Worm (Caenorhabditis elegans): ENCODE results near the gene nccd-1.

The nccd-1 gene

DNA sequence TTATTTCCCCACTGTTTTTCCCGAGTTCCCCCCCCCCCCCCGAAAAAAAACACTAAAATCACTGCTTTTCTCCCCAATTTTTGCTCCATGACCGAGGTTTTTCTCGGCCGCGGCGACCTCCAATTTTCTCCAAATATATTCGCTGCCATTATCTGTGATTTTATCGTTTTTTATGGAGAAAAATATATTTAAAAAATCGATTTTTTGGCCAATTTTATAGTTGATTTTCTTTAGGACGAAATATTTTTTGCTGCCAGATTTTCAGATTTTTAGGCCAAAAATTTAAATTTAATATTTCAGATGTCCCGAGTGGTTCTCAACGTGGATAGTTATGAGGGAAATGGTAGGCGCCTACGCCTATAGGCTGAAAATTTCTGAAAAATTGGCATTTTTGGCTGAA is 38.7 kb upstream of the nccd-1 start, which contains the start of gene rad-54.B:
Gene rad-54.B, plus strand, starts transcription at position 301 of the 400 bp plus-strand sequence.
- TF ChIP-seq snu-23 (GFP tag; optimal IDR thresholded peaks at IDR 0.05) (no peak), hlh-17 (GFP tag; optimal IDR thresholded peaks at IDR 0.05; ENCODE audit: borderline replicate concordance) (no peak), hlh-4 (tag; optimal IDR thresholded peaks at IDR 0.05) (no peak), hpl-2 (GFP tag; optimal IDR thresholded peaks at IDR 0.05) (no peak), efl-1 (optimal IDR thresholded peaks at IDR 0.05) (no peak), efl-1 (GFP tag; optimal IDR thresholded peaks at IDR 0.05 in 1 of 2) (peak in 1 of 2 experiments; percentile 51)

ce11 chrIV:16952389-16952788 is 36.1 kb upstream of the nccd-1 start:
- TF ChIP-seq nhr-20 (tag; optimal IDR thresholded peaks at IDR 0.05) (no peak), efl-1 (optimal IDR thresholded peaks at IDR 0.05) (no peak), efl-1 (GFP tag; optimal IDR thresholded peaks at IDR 0.05 in 1 of 2) (peak in 1 of 2 experiments; percentile 32)

ce11 chrIV:16962445-16962844 is 26.1 kb upstream of the nccd-1 start:
- TF ChIP-seq elt-3 (tag; optimal IDR thresholded peaks at IDR 0.05) (no peak), tbx-2 (tag; optimal IDR thresholded peaks at IDR 0.05) (no peak), hlh-4 (tag; optimal IDR thresholded peaks at IDR 0.05) (no peak), lin-39 (tag; optimal IDR thresholded peaks at IDR 0.05) (no peak), C16A3.4 (tag; optimal IDR thresholded peaks at IDR 0.05) (no peak), elt-2 (tag; optimal IDR thresholded peaks at IDR 0.05) (no peak), efl-1 (optimal IDR thresholded peaks at IDR 0.05) (no peak), efl-1 (GFP tag; optimal IDR thresholded peaks at IDR 0.05 in 1 of 2) (no peak), sox-4 (tag; optimal IDR thresholded peaks at IDR 0.05) (no peak), ceh-82 (tag; optimal IDR thresholded peaks at IDR 0.05) (no peak), ceh-63 (GFP tag; optimal IDR thresholded peaks at IDR 0.05) (no peak), nhr-20 (tag; optimal IDR thresholded peaks at IDR 0.05) (no peak), lsy-2 (tag; optimal IDR thresholded peaks at IDR 0.05) (no peak), snpc-4 (tag; optimal IDR thresholded peaks at IDR 0.05) (no peak), nhr-85 (tag) (no peak), nhr-71 (tag; optimal IDR thresholded peaks at IDR 0.05) (no peak), C04F5.9 (tag; optimal IDR thresholded peaks at IDR 0.05) (no peak), lin-14 (GFP tag; optimal IDR thresholded peaks at IDR 0.05) (no peak), fkh-10 (GFP tag; optimal IDR thresholded peaks at IDR 0.05) (no peak)

DNA sequence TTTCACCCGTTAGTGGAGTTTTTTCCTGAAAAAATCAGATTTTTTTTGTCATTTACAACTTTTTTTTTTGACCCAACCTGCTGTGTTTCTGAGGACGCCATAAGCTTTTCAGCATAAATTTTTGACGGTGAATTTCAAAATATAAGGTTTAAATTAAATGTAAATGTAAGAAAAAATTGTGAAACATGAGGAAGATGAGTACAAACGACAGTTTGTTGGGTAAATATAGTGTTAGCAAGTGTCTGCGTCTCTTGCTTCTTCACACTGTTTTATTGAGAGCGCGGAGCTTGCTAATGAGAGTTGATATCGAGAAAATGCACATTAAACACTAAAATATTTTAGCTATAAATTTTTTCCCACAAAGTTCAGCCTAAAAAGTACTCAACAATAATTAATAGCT is 18.1 kb upstream of the nccd-1 start, which contains the start of gene rom-3:
Gene rom-3, minus strand, starts transcription at position 101 of the 400 bp plus-strand sequence.
- no peak for TF ChIP-seq tlp-1 (tag; optimal IDR thresholded peaks at IDR 0.05)
- no peak for TF ChIP-seq Y116A8C.19 (tag; optimal IDR thresholded peaks at IDR 0.05; ENCODE audit: borderline replicate concordance)
- TF ChIP-seq sup-37 (GFP tag; optimal IDR thresholded peaks at IDR 0.05), result no peak
- TF ChIP-seq nhr-85 (tag), result no peak
- TF ChIP-seq tbx-2 (tag; optimal IDR thresholded peaks at IDR 0.05), result no peak
- no peak for TF ChIP-seq C16A3.4 (tag; optimal IDR thresholded peaks at IDR 0.05)
- TF ChIP-seq lin-14 (GFP tag; optimal IDR thresholded peaks at IDR 0.05), result no peak
- TF ChIP-seq blmp-1 (tag; optimal IDR thresholded peaks at IDR 0.05), result no peak
- no peak for TF ChIP-seq fkh-8 (tag; optimal IDR thresholded peaks at IDR 0.05)
- TF ChIP-seq nhr-77 (tag; optimal IDR thresholded peaks at IDR 0.05), result no peak
- no peak for TF ChIP-seq mep-1 (tag; optimal IDR thresholded peaks at IDR 0.05)
- TF ChIP-seq snpc-4 (tag; optimal IDR thresholded peaks at IDR 0.05), result no peak
- no peak for TF ChIP-seq isw-1 (GFP tag; IDR thresholded peaks at IDR 0.05)

ce11 chrIV:16995425-16995824 is 6.9 kb downstream of the nccd-1 start, which contains the start of gene rom-4:
TSS of gene rom-4 (plus strand) at chrIV:16995822.
- TF ChIP-seq mef-2 (tag; optimal IDR thresholded peaks at IDR 0.05) (no peak), pag-3 (tag; optimal IDR thresholded peaks at IDR 0.05; ENCODE audit: borderline replicate concordance, insufficient read depth) (no peak), isw-1 (GFP tag; IDR thresholded peaks at IDR 0.05) (peak; percentile 69), ceh-63 (GFP tag; optimal IDR thresholded peaks at IDR 0.05) (no peak), lin-35 (GFP tag; optimal IDR thresholded peaks at IDR 0.05) (peak; percentile 97), nhr-19 (GFP tag; conservative IDR thresholded peaks at IDR 0.05) (peak; percentile 78), nhr-77 (tag; optimal IDR thresholded peaks at IDR 0.05) (no peak), nhr-47 (tag; optimal IDR thresholded peaks at IDR 0.05) (peak; percentile 88), rnt-1 (tag; optimal IDR thresholded peaks at IDR 0.05) (peak; percentile 99), unc-130 (tag; optimal IDR thresholded peaks at IDR 0.05) (peak; percentile 88), hlh-4 (tag; optimal IDR thresholded peaks at IDR 0.05) (no peak), swsn-7 (tag; optimal IDR thresholded peaks at IDR 0.05) (peak; percentile 76), nhr-28 (tag; optimal IDR thresholded peaks at IDR 0.05) (no peak), C04F5.9 (tag; optimal IDR thresholded peaks at IDR 0.05) (peak; percentile 58), unc-30 (tag; optimal IDR thresholded peaks at IDR 0.05) (no peak), snu-23 (GFP tag; optimal IDR thresholded peaks at IDR 0.05) (peak; percentile 85), pax-3 (tag; optimal IDR thresholded peaks at IDR 0.05) (peak; percentile 85), ztf-11 (tag; optimal IDR thresholded peaks at IDR 0.05) (peak in 1 of 2 experiments; percentile 85), skn-1 (tag; optimal IDR thresholded peaks at IDR 0.05) (peak; percentile 51), nhr-20 (tag; optimal IDR thresholded peaks at IDR 0.05) (peak; percentile 78), lin-14 (GFP tag; optimal IDR thresholded peaks at IDR 0.05) (no peak), unc-62 (GFP tag; optimal IDR thresholded peaks at IDR 0.05) (no peak), snpc-4 (tag; optimal IDR thresholded peaks at IDR 0.05) (peak; percentile 61)

Data from whole organism, L1 larva.